Worm (Caenorhabditis elegans) whole organism, L2 larva: ENCODE results near the gene F37C4.8.

Experiments
- C34F6.9 ChIP-seq: fragments of 150-350 bp; optimal IDR thresholded peaks from 2 replicates; lab custom pipeline; 2014; ENCODE audit warnings: missing biosample characterization, missing genetic modification characterization
- F13H6.1 ChIP-seq: sonication (generic microtip); optimal IDR thresholded peaks from 2 replicates; lab custom pipeline; 2016; ENCODE audit warnings: missing genetic modification characterization, missing compliant biosample characterization
- R02D3.7 ChIP-seq: fragments of 150-350 bp; optimal IDR thresholded peaks from 2 replicates; lab custom pipeline; 2014; ENCODE audit warnings: missing biosample characterization, missing genetic modification characterization
- Y55F3AM.14 ChIP-seq: fragments of 200-800 bp; sonication (Bioruptor generic); optimal IDR thresholded peaks from 2 replicates; lab custom pipeline; 2018; ENCODE audit warnings: mild to moderate bottlenecking, missing genetic modification characterization, missing compliant biosample characterization
- ZK546.5 ChIP-seq: sonication (generic microtip); optimal IDR thresholded peaks from 2 replicates; lab custom pipeline; 2017; ENCODE audit warnings: missing biosample characterization, missing genetic modification characterization
- alr-1 ChIP-seq: fragments of 150-350 bp; optimal IDR thresholded peaks from 2 replicates; lab custom pipeline; 2014; ENCODE audit warnings: missing biosample characterization, missing genetic modification characterization
- aly-2 ChIP-seq: fragments of 150-350 bp; optimal IDR thresholded peaks from 2 replicates; lab custom pipeline; 2014; ENCODE audit warnings: missing biosample characterization, missing genetic modification characterization
- ama-1 ChIP-seq: fragments of 150-350 bp; optimal IDR thresholded peaks from 2 replicates; lab custom pipeline; 2018; ENCODE audit warnings: inconsistent platforms
- blmp-1 ChIP-seq: sonication (generic microtip); optimal IDR thresholded peaks from 2 replicates; lab custom pipeline; 2017; ENCODE audit warnings: missing genetic modification characterization, mild to moderate bottlenecking, missing compliant biosample characterization, antibody characterized with exemption, moderate library complexity; ENCODE audit not compliant: insufficient read depth
- ceh-16 ChIP-seq: fragments of 150-350 bp; optimal IDR thresholded peaks from 2 replicates; lab custom pipeline; 2014; ENCODE audit warnings: missing biosample characterization, missing genetic modification characterization
- ceh-82 ChIP-seq: fragments of 150-350 bp; optimal IDR thresholded peaks from 2 replicates; lab custom pipeline; 2014; ENCODE audit warnings: missing biosample characterization, missing genetic modification characterization
- crh-2 ChIP-seq: sonication (generic microtip); optimal IDR thresholded peaks from 2 replicates; lab custom pipeline; 2017; ENCODE audit warnings: missing biosample characterization, missing genetic modification characterization
- egl-27 ChIP-seq: sonication (generic microtip); optimal IDR thresholded peaks from 3 replicates; lab custom pipeline; 2017; ENCODE audit warnings: missing biosample characterization, missing genetic modification reagents, missing genetic modification characterization
- elt-1 ChIP-seq: fragments of 150-350 bp; optimal IDR thresholded peaks from 2 replicates; lab custom pipeline; 2014; ENCODE audit warnings: missing biosample characterization, missing genetic modification characterization
- elt-3 ChIP-seq: sonication (generic microtip); optimal IDR thresholded peaks from 2 replicates; lab custom pipeline; 2017; ENCODE audit warnings: missing biosample characterization, missing genetic modification characterization
- fos-1 ChIP-seq: fragments of 150-350 bp; optimal IDR thresholded peaks from 2 replicates; lab custom pipeline; 2014; ENCODE audit warnings: missing biosample characterization, missing genetic modification characterization
- gmeb-1 ChIP-seq: fragments of 150-350 bp; optimal IDR thresholded peaks from 2 replicates; lab custom pipeline; 2014; ENCODE audit warnings: missing biosample characterization, missing genetic modification characterization
- lin-11 ChIP-seq: fragments of 150-350 bp; sonication (generic microtip); optimal IDR thresholded peaks from 2 replicates; lab custom pipeline; 2014; ENCODE audit warnings: missing biosample characterization, missing genetic modification characterization, inconsistent platforms, mixed read lengths
- lin-13 ChIP-seq: fragments of 150-350 bp; optimal IDR thresholded peaks from 2 replicates; lab custom pipeline; 2014; ENCODE audit warnings: missing biosample characterization, missing genetic modification reagents, missing genetic modification characterization
- lsy-2 ChIP-seq, 2 experiments: fragments of 150-350 bp in 1 of 2; sonication (generic microtip) in 1 of 2; optimal IDR thresholded peaks; 2 replicates each; lab custom pipeline; 2014 to 2017; ENCODE audit warnings: missing biosample characterization in 2 of 2, missing genetic modification characterization in 2 of 2
- mab-5 ChIP-seq: fragments of 150-350 bp; optimal IDR thresholded peaks from 2 replicates; lab custom pipeline; 2014; ENCODE audit warnings: missing biosample characterization, missing genetic modification characterization
- mbf-1 ChIP-seq: sonication (generic microtip); optimal IDR thresholded peaks from 2 replicates; lab custom pipeline; 2017; ENCODE audit warnings: missing biosample characterization, missing genetic modification characterization
- mdl-1 ChIP-seq, 2 experiments: fragments of 150-350 bp in 1 of 2; sonication (generic microtip) in 1 of 2; optimal IDR thresholded peaks; 2 replicates each; lab custom pipeline; 2017; ENCODE audit warnings: missing biosample characterization in 2 of 2, missing genetic modification characterization in 2 of 2
- nhr-10 ChIP-seq: sonication (generic microtip); optimal IDR thresholded peaks from 2 replicates; lab custom pipeline; 2017; ENCODE audit warnings: missing biosample characterization, missing genetic modification characterization
- nhr-11 ChIP-seq: fragments of 150-350 bp; optimal IDR thresholded peaks from 2 replicates; lab custom pipeline; 2014; ENCODE audit warnings: missing biosample characterization, missing genetic modification characterization
- nhr-12 ChIP-seq: fragments of 150-350 bp; optimal IDR thresholded peaks from 2 replicates; lab custom pipeline; 2014; ENCODE audit warnings: missing biosample characterization, missing genetic modification characterization
- nhr-21 ChIP-seq: fragments of 150-350 bp; optimal IDR thresholded peaks from 2 replicates; lab custom pipeline; 2014; ENCODE audit warnings: missing biosample characterization, missing genetic modification characterization
- nhr-237 ChIP-seq: fragments of 150-350 bp; optimal IDR thresholded peaks from 2 replicates; lab custom pipeline; 2014; ENCODE audit warnings: missing biosample characterization, missing genetic modification characterization
- nhr-25 ChIP-seq: fragments of 150-350 bp; sonication (generic microtip); optimal IDR thresholded peaks from 3 replicates; lab custom pipeline; 2014; ENCODE audit warnings: missing biosample characterization, missing genetic modification characterization
- nhr-6 ChIP-seq: fragments of 150-350 bp; optimal IDR thresholded peaks from 2 replicates; lab custom pipeline; 2014; ENCODE audit warnings: missing biosample characterization, missing genetic modification characterization
- nhr-77 ChIP-seq: fragments of 150-350 bp; optimal IDR thresholded peaks from 2 replicates; lab custom pipeline; 2014; ENCODE audit warnings: missing biosample characterization, missing genetic modification characterization
- peb-1 ChIP-seq: fragments of 150-350 bp; optimal IDR thresholded peaks from 2 replicates; lab custom pipeline; 2014; ENCODE audit warnings: missing biosample characterization, missing genetic modification characterization
- sem-4 ChIP-seq: fragments of 150-350 bp; optimal IDR thresholded peaks from 2 replicates; lab custom pipeline; 2014; ENCODE audit warnings: missing biosample characterization, missing genetic modification reagents, missing genetic modification characterization
- skn-1 ChIP-seq: sonication (generic microtip); optimal IDR thresholded peaks from 2 replicates; lab custom pipeline; 2017; ENCODE audit warnings: missing biosample characterization, missing genetic modification characterization
- sma-3 ChIP-seq: sonication (generic microtip); optimal IDR thresholded peaks from 2 replicates; lab custom pipeline; 2016; ENCODE audit warnings: missing genetic modification reagents, missing genetic modification characterization, missing compliant biosample characterization
- sma-9 ChIP-seq, 2 experiments: fragments of 150-350 bp in 1 of 2; sonication (generic microtip) in 1 of 2; optimal IDR thresholded peaks; 2 replicates each; lab custom pipeline; 2014 to 2016; ENCODE audit warnings: missing genetic modification characterization in 2 of 2, mild to moderate bottlenecking in 1 of 2, missing biosample characterization in 1 of 2, missing compliant biosample characterization in 1 of 2, missing genetic modification reagents in 1 of 2, moderate library complexity in 1 of 2
- snpc-4 ChIP-seq: fragments of 150-350 bp; optimal IDR thresholded peaks from 2 replicates; lab custom pipeline; 2014; ENCODE audit warnings: missing biosample characterization, missing genetic modification characterization
- unc-55 ChIP-seq: fragments of 150-350 bp; sonication (generic microtip); optimal IDR thresholded peaks from 3 replicates; lab custom pipeline; 2014; ENCODE audit warnings: missing biosample characterization, missing genetic modification reagents, missing genetic modification characterization
- zag-1 ChIP-seq: fragments of 150-350 bp; optimal IDR thresholded peaks from 2 replicates; lab custom pipeline; 2014; ENCODE audit warnings: missing biosample characterization, missing genetic modification characterization
- ztf-1 ChIP-seq: fragments of 200-800 bp; sonication (Bioruptor generic); conservative IDR thresholded peaks from 2 replicates; pipeline ENCODE4 v1.3.6; 2022; ENCODE audit warnings: missing genetic modification characterization, missing compliant biosample characterization
- ztf-11 ChIP-seq: sonication (generic microtip); optimal IDR thresholded peaks from 2 replicates; lab custom pipeline; 2017; ENCODE audit warnings: missing biosample characterization, missing genetic modification characterization
- ztf-4 ChIP-seq: fragments of 150-350 bp; optimal IDR thresholded peaks from 2 replicates; lab custom pipeline; 2014; ENCODE audit warnings: missing biosample characterization, missing genetic modification characterization

The F37C4.8 gene

ce11 chrIV:3899719-3900554 lies 18.9 kb upstream of the F37C4.8 start, which contains the start of gene srz-62:
Gene srz-62, plus strand, starts transcription at chrIV:3900504.
- TF ChIP-seq nhr-6 (tag; lab: Kevin White, UChicago) (no peak), nhr-237 (tag; lab: Kevin White, UChicago) (no peak), ZK546.5 (tag; lab: Kevin White, UChicago) (no peak), nhr-77 (tag; lab: Kevin White, UChicago) (no peak), Y55F3AM.14 (GFP tag; lab: Kevin White, UChicago) (no peak), peb-1 (no peak), mbf-1 (tag; lab: Kevin White, UChicago) (no peak), sma-9 (GFP tag; optimal IDR thresholded peaks at IDR 0.05; lab: Kevin White, UChicago) (peak; percentile 49), sma-9 (tag; optimal IDR thresholded peaks at IDR 0.05; lab: Kevin White, UChicago) (no peak), gmeb-1 (tag; lab: Kevin White, UChicago) (peak; percentile 72), nhr-25 (tag; lab: Kevin White, UChicago) (no peak), mdl-1 (tag; optimal IDR thresholded peaks at IDR 0.05; lab: Kevin White, UChicago) (peak in 1 of 2 experiments; percentile 55), zag-1 (tag; lab: Kevin White, UChicago) (no peak), lin-11 (tag; lab: Kevin White, UChicago) (no peak), ama-1 (lab: Kevin White, UChicago) (no peak), R02D3.7 (tag; lab: Kevin White, UChicago) (no peak), skn-1 (tag; lab: Kevin White, UChicago) (no peak), nhr-11 (tag; lab: Kevin White, UChicago) (no peak), blmp-1 (no peak), unc-55 (no peak), ztf-1 (GFP tag; lab: Robert Waterston, UW) (no peak), sem-4 (tag; lab: Kevin White, UChicago) (no peak), ztf-4 (tag; lab: Kevin White, UChicago) (no peak), nhr-12 (no peak), ceh-16 (tag; lab: Kevin White, UChicago) (no peak), fos-1 (tag; lab: Kevin White, UChicago) (peak; percentile 100), sma-3 (no peak), lsy-2 (tag; optimal IDR thresholded peaks at IDR 0.05; lab: Kevin White, UChicago) (no peak), nhr-10 (tag; lab: Kevin White, UChicago) (no peak), ceh-82 (no peak), mab-5 (tag; lab: Kevin White, UChicago) (no peak), lin-13 (GFP tag; lab: Kevin White, UChicago) (no peak), ztf-11 (no peak), C34F6.9 (no peak), aly-2 (tag; lab: Kevin White, UChicago) (no peak), nhr-21 (tag; lab: Kevin White, UChicago) (no peak), elt-1 (tag; lab: Kevin White, UChicago) (no peak), alr-1 (tag; lab: Kevin White, UChicago) (no peak), crh-2 (tag; lab: Kevin White, UChicago) (peak; percentile 48), F13H6.1 (tag; lab: Kevin White, UChicago) (no peak), egl-27 (tag; lab: Kevin White, UChicago) (peak; percentile 92), snpc-4 (tag; lab: Kevin White, UChicago) (no peak)

ce11 chrIV:3894770-3895169 lies 13.8 kb upstream of the F37C4.8 start, which contains the start of gene dct-8:
Gene dct-8, plus strand, starts transcription at chrIV:3895070.
- TF ChIP-seq sem-4 (tag; lab: Kevin White, UChicago) (no peak), nhr-237 (tag; lab: Kevin White, UChicago) (no peak), nhr-25 (tag; lab: Kevin White, UChicago) (no peak), nhr-10 (tag; lab: Kevin White, UChicago) (no peak), sma-3 (no peak), lin-13 (GFP tag; lab: Kevin White, UChicago) (no peak), elt-3 (no peak)
- TF ChIP-seq, all 48 proteins: peak for 0
